Fruit fly (Drosophila melanogaster) whole organism, embryonic: Measurements from ENCODE around the gene CG7557.

Experiments
- Adf1 ChIP-seq: fragments of 200-800 bp; sonication (Bioruptor generic); IDR thresholded peaks from 2 replicates; pipeline ENCODE4 v1.3.6; 2022; ENCODE audit warnings: missing biosample characterization, missing genetic modification characterization
- Atf3 ChIP-seq: fragments of 200-800 bp; sonication (Bioruptor generic); optimal IDR thresholded peaks from 3 replicates; lab custom pipeline; 2016; ENCODE audit warnings: missing biosample characterization, missing genetic modification characterization
- Bgb ChIP-seq: fragments of 200-800 bp; sonication (Bioruptor generic); IDR thresholded peaks from 2 replicates; pipeline ENCODE4 v1.3.6; 2022; ENCODE audit warnings: missing biosample characterization, missing genetic modification characterization; ENCODE audit not compliant: partially characterized antibody
- CG10147 ChIP-seq: fragments of 200-800 bp; sonication (Bioruptor generic); optimal IDR thresholded peaks from 2 replicates; lab custom pipeline; 2019; ENCODE audit warnings: missing biosample characterization, mild to moderate bottlenecking, missing genetic modification characterization, moderate library complexity
- CG10321 ChIP-seq: fragments of 200-800 bp; sonication (Bioruptor generic); IDR thresholded peaks from 2 replicates; pipeline ENCODE4 v1.3.6; 2022; ENCODE audit warnings: missing biosample characterization, missing genetic modification characterization
- CG11456 ChIP-seq: fragments of 200-800 bp; sonication (Bioruptor generic); IDR thresholded peaks from 3 replicates; pipeline ENCODE4 v1.3.6; 2022; ENCODE audit warnings: missing biosample characterization, missing genetic modification characterization
- CG12299 ChIP-seq: fragments of 200-800 bp; sonication (Bioruptor generic); optimal IDR thresholded peaks from 2 replicates; lab custom pipeline; 2018; ENCODE audit warnings: missing biosample characterization, mild to moderate bottlenecking, missing genetic modification characterization
- CG14050 ChIP-seq: fragments of 200-800 bp; sonication (Bioruptor generic); IDR thresholded peaks from 3 replicates; pipeline ENCODE4 v1.3.6; 2022; ENCODE audit warnings: missing biosample characterization, missing genetic modification characterization
- CG17361 ChIP-seq: fragments of 200-800 bp; sonication (Bioruptor generic); IDR thresholded peaks from 3 replicates; pipeline ENCODE4 v1.3.6; 2022; ENCODE audit warnings: missing biosample characterization, missing genetic modification characterization
- CG17802 ChIP-seq: fragments of 200-800 bp; sonication (Bioruptor generic); optimal IDR thresholded peaks from 2 replicates; lab custom pipeline; 2018; ENCODE audit warnings: missing biosample characterization, mild to moderate bottlenecking, missing genetic modification characterization, moderate library complexity
- CG2202 ChIP-seq: fragments of 200-800 bp; sonication (Bioruptor generic); optimal IDR thresholded peaks from 2 replicates; lab custom pipeline; 2018; ENCODE audit warnings: missing biosample characterization, mild to moderate bottlenecking, missing genetic modification characterization
- CG3065 ChIP-seq: fragments of 200-800 bp; sonication (Bioruptor generic); optimal IDR thresholded peaks from 2 replicates; lab custom pipeline; 2016; ENCODE audit warnings: missing biosample characterization, missing genetic modification characterization
- CG31224 ChIP-seq: fragments of 200-800 bp; sonication (Bioruptor generic); IDR thresholded peaks from 2 replicates; pipeline ENCODE4 v1.3.6; 2022; ENCODE audit warnings: missing biosample characterization, missing genetic modification characterization
- CG3995 ChIP-seq: fragments of 200-800 bp; sonication (Bioruptor generic); optimal IDR thresholded peaks from 3 replicates; lab custom pipeline; 2016; ENCODE audit warnings: missing biosample characterization, missing genetic modification characterization
- CG6683 ChIP-seq: fragments of 200-800 bp; sonication (Bioruptor generic); optimal IDR thresholded peaks from 2 replicates; lab custom pipeline; 2017; ENCODE audit warnings: missing biosample characterization, mild to moderate bottlenecking, missing genetic modification characterization, missing genetic modification reagents
- CG7786 ChIP-seq: fragments of 200-800 bp; sonication (Bioruptor generic); optimal IDR thresholded peaks from 2 replicates; lab custom pipeline; 2016; ENCODE audit warnings: missing biosample characterization, missing genetic modification characterization
- CG7839 ChIP-seq: fragments of 200-800 bp; sonication (Bioruptor generic); optimal IDR thresholded peaks from 3 replicates; lab custom pipeline; 2018; ENCODE audit warnings: missing biosample characterization, mild to moderate bottlenecking, missing genetic modification characterization, moderate library complexity
- CG8944 ChIP-seq: fragments of 200-800 bp; sonication (Bioruptor generic); optimal IDR thresholded peaks from 3 replicates; lab custom pipeline; 2016; ENCODE audit warnings: missing biosample characterization, missing genetic modification characterization
- CHES-1-like ChIP-seq: fragments of 200-800 bp; sonication (Bioruptor generic); optimal IDR thresholded peaks from 2 replicates; lab custom pipeline; 2016; ENCODE audit warnings: missing biosample characterization, missing genetic modification characterization
- Dad ChIP-seq: fragments of 200-800 bp; sonication (Bioruptor generic); optimal IDR thresholded peaks from 3 replicates; lab custom pipeline; 2016; ENCODE audit warnings: missing biosample characterization, missing genetic modification characterization
- Doc2 ChIP-seq: fragments of 200-800 bp; sonication (Bioruptor generic); IDR thresholded peaks from 2 replicates; pipeline ENCODE4 v1.3.6; 2022; ENCODE audit warnings: missing biosample characterization, missing genetic modification characterization
- Dp ChIP-seq: fragments of 200-800 bp; sonication (Bioruptor generic); optimal IDR thresholded peaks from 2 replicates; lab custom pipeline; 2018; ENCODE audit warnings: missing biosample characterization, mild to moderate bottlenecking, missing genetic modification characterization, moderate library complexity
- E2f1 ChIP-seq: fragments of 200-800 bp; sonication (Bioruptor generic); IDR thresholded peaks from 2 replicates; pipeline ENCODE4 v1.3.6; 2022; ENCODE audit warnings: missing biosample characterization, missing genetic modification characterization
- Fer3 ChIP-seq: fragments of 200-800 bp; sonication (Bioruptor generic); optimal IDR thresholded peaks from 2 replicates; lab custom pipeline; 2018; ENCODE audit warnings: missing biosample characterization, mild to moderate bottlenecking, missing genetic modification characterization, moderate library complexity
- HmgD ChIP-seq: fragments of 200-800 bp; sonication (Bioruptor generic); optimal IDR thresholded peaks from 3 replicates; lab custom pipeline; 2016; ENCODE audit warnings: missing biosample characterization, missing genetic modification characterization
- Lhr ChIP-seq: fragments of 200-800 bp; sonication (Bioruptor generic); optimal IDR thresholded peaks from 3 replicates; lab custom pipeline; 2017; ENCODE audit warnings: mild to moderate bottlenecking, missing biosample characterization, missing genetic modification reagents, missing genetic modification characterization
- Lim3 ChIP-seq: fragments of 200-800 bp; sonication (Bioruptor generic); IDR thresholded peaks from 2 replicates; pipeline ENCODE4 v1.3.6; 2022; ENCODE audit warnings: missing biosample characterization, missing genetic modification characterization
- MBD-R2 ChIP-seq: fragments of 200-800 bp; sonication (Bioruptor generic); IDR thresholded peaks from 2 replicates; pipeline ENCODE4 v1.3.6; 2022; ENCODE audit warnings: missing biosample characterization, missing genetic modification characterization
- NC2β ChIP-seq: fragments of 200-800 bp; sonication (Bioruptor generic); optimal IDR thresholded peaks from 2 replicates; lab custom pipeline; 2016; ENCODE audit warnings: missing biosample characterization, missing genetic modification characterization
- Sry-δ ChIP-seq: fragments of 200-800 bp; sonication (Bioruptor generic); optimal IDR thresholded peaks from 2 replicates; lab custom pipeline; 2016; ENCODE audit warnings: missing biosample characterization, missing genetic modification characterization
- al ChIP-seq: fragments of 200-800 bp; sonication (Bioruptor generic); IDR thresholded peaks from 2 replicates; pipeline ENCODE4 v1.3.6; 2022; ENCODE audit warnings: missing biosample characterization, missing genetic modification characterization
- bab2 ChIP-seq: fragments of 200-800 bp; sonication (Bioruptor generic); optimal IDR thresholded peaks from 2 replicates; lab custom pipeline; 2016; ENCODE audit warnings: missing biosample characterization, missing genetic modification characterization
- bigmax ChIP-seq: fragments of 200-800 bp; sonication (Bioruptor generic); optimal IDR thresholded peaks from 2 replicates; lab custom pipeline; 2018; ENCODE audit warnings: missing biosample characterization, mild to moderate bottlenecking, missing genetic modification characterization
- cato ChIP-seq: fragments of 200-800 bp; sonication (Bioruptor generic); optimal IDR thresholded peaks from 2 replicates; lab custom pipeline; 2016; ENCODE audit warnings: missing biosample characterization, missing genetic modification characterization, borderline replicate concordance
- crc ChIP-seq: fragments of 200-800 bp; sonication (Bioruptor generic); optimal IDR thresholded peaks from 2 replicates; lab custom pipeline; 2016; ENCODE audit warnings: missing biosample characterization, missing genetic modification characterization
- croc ChIP-seq: fragments of 200-800 bp; sonication (Bioruptor generic); conservative IDR thresholded peaks from 3 replicates; pipeline ENCODE4 v1.3.6; 2022; ENCODE audit warnings: missing biosample characterization, missing genetic modification characterization
- gce ChIP-seq: fragments of 200-800 bp; sonication (Bioruptor generic); IDR thresholded peaks from 3 replicates; pipeline ENCODE4 v1.3.6; 2022; ENCODE audit warnings: missing biosample characterization, missing genetic modification characterization
- gcm2 ChIP-seq: fragments of 200-800 bp; sonication (Bioruptor generic); optimal IDR thresholded peaks from 2 replicates; lab custom pipeline; 2016; ENCODE audit warnings: missing biosample characterization, missing genetic modification characterization
- gem ChIP-seq: fragments of 200-800 bp; sonication (Bioruptor generic); optimal IDR thresholded peaks from 2 replicates; lab custom pipeline; 2019; ENCODE audit warnings: missing biosample characterization, mild to moderate bottlenecking, missing genetic modification characterization, moderate library complexity
- gsb-n ChIP-seq: fragments of 200-800 bp; sonication (Bioruptor generic); optimal IDR thresholded peaks from 3 replicates; lab custom pipeline; 2018; ENCODE audit warnings: missing biosample characterization, mild to moderate bottlenecking, missing genetic modification characterization
- h ChIP-seq: fragments of >200 bp; optimal IDR thresholded peaks from 2 replicates; lab custom pipeline; 2017
- jigr1 ChIP-seq: fragments of 200-800 bp; sonication (Bioruptor generic); IDR thresholded peaks from 3 replicates; pipeline ENCODE4 v1.3.6; 2022; ENCODE audit warnings: missing biosample characterization, missing genetic modification characterization
- ken ChIP-seq: fragments of 200-800 bp; sonication (Bioruptor generic); IDR thresholded peaks from 3 replicates; pipeline ENCODE4 v1.3.6; 2022; ENCODE audit warnings: missing biosample characterization, missing genetic modification characterization
- lov ChIP-seq, 2 experiments: fragments of 200-800 bp in 1 of 2; fragments of >200 bp in 1 of 2; sonication (Bioruptor generic) in 1 of 2; IDR thresholded peaks in 1 of 2; optimal IDR thresholded peaks in 1 of 2; 2 replicates in 1 of 2; 3 replicates in 1 of 2; pipeline versions ENCODE4 v1.3.6 to Lab custom; 2017 to 2022; ENCODE audit warnings: missing biosample characterization in 1 of 2, missing genetic modification characterization in 1 of 2
- p53 ChIP-seq: fragments of 200-800 bp; sonication (Bioruptor generic); optimal IDR thresholded peaks from 2 replicates; lab custom pipeline; 2016; ENCODE audit warnings: missing biosample characterization, missing genetic modification characterization
- repo ChIP-seq: fragments of 200-800 bp; sonication (Bioruptor generic); optimal IDR thresholded peaks from 2 replicates; lab custom pipeline; 2016; ENCODE audit warnings: missing biosample characterization, missing genetic modification characterization
- sens-2 ChIP-seq: fragments of 200-800 bp; sonication (Bioruptor generic); IDR thresholded peaks from 2 replicates; pipeline ENCODE4 v1.3.6; 2022; ENCODE audit warnings: missing biosample characterization, missing genetic modification characterization
- sob ChIP-seq: fragments of 200-800 bp; sonication (Bioruptor generic); IDR thresholded peaks from 2 replicates; pipeline ENCODE4 v1.3.6; 2022; ENCODE audit warnings: missing biosample characterization, missing genetic modification characterization
- stc ChIP-seq: fragments of 200-800 bp; sonication (Bioruptor generic); IDR thresholded peaks from 2 replicates; pipeline ENCODE4 v1.3.6; 2022; ENCODE audit warnings: missing biosample characterization, missing genetic modification characterization
- trh ChIP-seq: fragments of 200-800 bp; sonication (Bioruptor generic); optimal IDR thresholded peaks from 2 replicates; lab custom pipeline; 2016; ENCODE audit warnings: missing biosample characterization, missing genetic modification characterization
- ttk ChIP-seq: fragments of 200-800 bp; sonication (Bioruptor generic); IDR thresholded peaks from 2 replicates; pipeline ENCODE4 v2.1.2; 2022; ENCODE audit warnings: missing biosample characterization, missing genetic modification characterization
- usp ChIP-seq: fragments of >200 bp; optimal IDR thresholded peaks from 2 replicates; lab custom pipeline; 2017; ENCODE audit warnings: missing biosample characterization, missing genetic modification characterization

CG7557 gene

DNA sequence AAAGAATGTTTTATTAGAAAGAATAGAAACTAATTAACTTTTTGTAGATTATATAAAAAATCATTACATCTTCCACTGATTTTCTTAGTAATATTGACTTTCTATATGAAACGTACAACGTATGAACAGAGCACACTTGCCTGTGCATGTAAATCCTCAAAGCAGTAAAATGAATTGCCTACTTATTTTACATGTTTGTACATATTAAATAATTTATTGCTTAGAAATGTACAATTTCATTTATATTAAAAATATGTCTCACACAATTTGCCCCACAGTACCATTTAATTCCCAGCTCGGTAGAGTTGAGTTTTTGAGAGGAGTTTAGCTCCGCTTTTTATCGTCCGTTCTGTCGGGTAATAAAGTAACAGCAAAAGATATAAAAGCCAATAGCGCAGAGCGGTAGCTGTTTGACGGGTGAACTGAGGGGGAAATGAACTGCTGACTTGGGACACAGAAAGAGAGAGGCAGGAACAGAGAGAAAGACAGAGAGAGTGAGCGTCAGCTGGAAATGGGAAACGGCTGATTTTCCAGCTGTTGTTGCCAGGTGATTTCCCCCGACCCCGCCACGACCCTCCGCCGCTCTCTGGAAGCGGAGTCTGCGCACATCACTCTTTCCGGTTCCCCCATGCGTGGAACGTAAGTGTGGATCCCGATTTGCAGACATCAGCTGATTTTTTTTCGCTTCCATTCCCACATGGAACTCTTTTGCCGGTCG lies 48.3 kb downstream of the CG7557 start (continued):
- TF ChIP-seq ken (GFP tag; lab: Robert Waterston, UW) (no peak), Fer3 (no peak), trh (GFP tag; lab: Kevin White, UChicago) (no peak), gcm2 (GFP tag; lab: Kevin White, UChicago) (no peak), bigmax (no peak), Doc2 (no peak), CG11456 (no peak), Bgb (GFP tag; lab: Robert Waterston, UW) (peak; percentile 31; the same call in 1 of the 2 replicates), sens-2 (GFP tag; lab: Robert Waterston, UW) (no peak; the same call in 1 of the 2 replicates), CG2202 (tag; lab: Kevin White, UChicago) (no peak), CHES-1-like (no peak), lov (optimal IDR thresholded peaks at IDR 0.05; lab: Kevin White, UChicago) (no peak), lov (GFP tag; IDR thresholded peaks at IDR 0.05; lab: Robert Waterston, UW) (no peak), CG8944 (GFP tag; lab: Kevin White, UChicago) (no peak), p53 (GFP tag; lab: Kevin White, UChicago) (no peak), Sry-δ (no peak), CG7786 (GFP tag; lab: Kevin White, UChicago) (no peak), jigr1 (no peak), croc (no peak), CG12299 (tag; lab: Kevin White, UChicago) (peak; percentile 9), gsb-n (tag; lab: Kevin White, UChicago) (no peak), CG7839 (tag; lab: Kevin White, UChicago) (no peak), h (lab: Kevin White, UChicago) (no peak), bab2 (GFP tag; lab: Kevin White, UChicago) (no peak), CG17802 (tag; lab: Kevin White, UChicago) (no peak), sob (GFP tag; lab: Robert Waterston, UW) (no peak), al (GFP tag; lab: Robert Waterston, UW) (no peak), CG17361 (GFP tag; lab: Robert Waterston, UW) (no peak), CG3065 (GFP tag; lab: Kevin White, UChicago) (no peak), MBD-R2 (GFP tag; lab: Robert Waterston, UW) (no peak), Dad (GFP tag; lab: Kevin White, UChicago) (no peak), E2f1 (GFP tag; lab: Robert Waterston, UW) (no peak), CG3995 (no peak), CG10321 (GFP tag; lab: Robert Waterston, UW) (no peak), Atf3 (GFP tag; lab: Kevin White, UChicago) (no peak), CG14050 (GFP tag; lab: Robert Waterston, UW) (no peak), cato (no peak), Lim3 (no peak), Dp (no peak), Lhr (no peak), CG31224 (GFP tag; lab: Robert Waterston, UW) (no peak), CG10147 (GFP tag; lab: Kevin White, UChicago) (no peak), gce (GFP tag; lab: Robert Waterston, UW) (peak; percentile 60; the same call in 1 of the 3 replicates), usp (GFP tag; lab: Kevin White, UChicago) (no peak), HmgD (GFP tag; lab: Kevin White, UChicago) (no peak), repo (GFP tag; lab: Kevin White, UChicago) (no peak), CG6683 (GFP tag; lab: Kevin White, UChicago) (no peak), stc (GFP tag; lab: Robert Waterston, UW) (no peak), gem (peak; percentile 0), crc (GFP tag; lab: Kevin White, UChicago) (no peak), ttk (GFP tag; lab: Robert Waterston, UW) (no peak), NC2β (no peak), Adf1 (peak; percentile 11; the same call in 1 of the 2 replicates)
